Worm (Caenorhabditis elegans) whole organism, L3 larva: ENCODE measurements around the gene Y55B1AR.2.

Experiments
- elt-2 ChIP-seq: sonication (generic microtip); optimal IDR thresholded peaks from 2 replicates; lab custom pipeline; 2016; ENCODE audit warnings: missing genetic modification reagents, mild to moderate bottlenecking, missing genetic modification characterization, missing compliant biosample characterization
- elt-3 ChIP-seq, 3 experiments: fragments of 150-350 bp in 1 of 3; sonication (generic microtip) in 2 of 3; optimal IDR thresholded peaks; 2 replicates in 2 of 3; 4 replicates in 1 of 3; lab custom pipeline; 2014 to 2017; ENCODE audit warnings: missing biosample characterization in 3 of 3, missing genetic modification characterization in 3 of 3
- lin-15B ChIP-seq: fragments of 150-350 bp; optimal IDR thresholded peaks from 2 replicates; lab custom pipeline; 2014; ENCODE audit warnings: missing biosample characterization, missing genetic modification characterization
- nhr-12 ChIP-seq: fragments of 150-350 bp; optimal IDR thresholded peaks from 2 replicates; lab custom pipeline; 2014; ENCODE audit warnings: missing biosample characterization, missing genetic modification characterization
- nhr-77 ChIP-seq: fragments of 150-350 bp; optimal IDR thresholded peaks from 2 replicates; lab custom pipeline; 2014; ENCODE audit warnings: missing biosample characterization, missing genetic modification characterization
- skn-1 ChIP-seq: fragments of 150-350 bp; optimal IDR thresholded peaks from 2 replicates; lab custom pipeline; 2014; ENCODE audit warnings: missing biosample characterization, missing genetic modification characterization

DNA sequence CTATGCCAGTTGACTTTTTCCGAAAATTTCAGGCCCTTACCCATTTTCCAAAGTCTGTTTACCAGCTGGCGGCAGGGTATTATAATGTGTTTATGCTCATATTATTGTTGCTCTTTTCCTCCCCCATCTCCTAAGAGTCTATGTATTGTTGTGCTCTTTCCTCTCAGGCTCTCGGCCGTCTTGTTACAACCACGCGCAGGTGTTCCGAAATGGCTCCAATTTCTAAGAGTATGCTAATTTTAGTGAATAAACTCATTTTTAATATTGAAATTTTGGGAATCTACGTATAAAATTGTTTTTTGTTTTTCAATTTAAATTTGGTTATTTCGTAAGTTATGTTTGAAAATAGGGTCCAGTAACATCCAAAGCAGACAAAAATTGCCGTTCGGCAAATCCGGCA lies 40.5 kb downstream of the Y55B1AR.2 start:
- no peak for TF ChIP-seq elt-2 (tag; lab: Kevin White, UChicago)
- TF ChIP-seq nhr-12: no peak
- no peak for TF ChIP-seq nhr-77
- no peak for TF ChIP-seq lin-15B (tag; lab: Kevin White, UChicago)
- no peak for TF ChIP-seq elt-3 (tag; optimal IDR thresholded peaks at IDR 0.05; lab: Kevin White, UChicago)
- TF ChIP-seq skn-1 (tag; lab: Kevin White, UChicago): no peak
